Worm (Caenorhabditis elegans): ENCODE results near the gene cyp-25A4.

cyp-25A4 gene

ce11 chrIII:3820134-3820533, 31.7 kb downstream of the cyp-25A4 start (continued):
- TF ChIP-seq ctbp-1 (GFP tag; IDR thresholded peaks at IDR 0.05) (peak; percentile 9; the same call in 1 of the 2 replicates), nhr-42 (GFP tag; IDR thresholded peaks at IDR 0.05) (no peak), nhr-6 (tag; optimal IDR thresholded peaks at IDR 0.05) (peak; percentile 69), Y105C5A.15 (GFP tag; IDR thresholded peaks at IDR 0.05) (no peak), ces-1 (GFP tag; optimal IDR thresholded peaks at IDR 0.05) (no peak), tra-1 (GFP tag; IDR thresholded peaks at IDR 0.05) (no peak), fkh-10 (GFP tag; optimal IDR thresholded peaks at IDR 0.05) (no peak), zag-1 (tag; optimal IDR thresholded peaks at IDR 0.05) (no peak), nhr-25 (tag; optimal IDR thresholded peaks at IDR 0.05; ENCODE audit: borderline replicate concordance, insufficient read depth) (peak; percentile 23), lin-1 (GFP tag; IDR thresholded peaks at IDR 0.05) (no peak), lsy-2 (tag; optimal IDR thresholded peaks at IDR 0.05) (peak in 1 of 2 experiments; percentile 75), Y75B8A.6 (GFP tag; IDR thresholded peaks at IDR 0.05) (no peak), daf-12 (tag; optimal IDR thresholded peaks at IDR 0.05) (no peak), arid-1 (GFP tag; conservative IDR thresholded peaks at IDR 0.05) (0 out of 2 replicates have a peak, but pooled peaks have one; percentile 32), lin-39 (tag; optimal IDR thresholded peaks at IDR 0.05) (no peak), fos-1 (tag; optimal IDR thresholded peaks at IDR 0.05) (no peak), mdt-29 (GFP tag; IDR thresholded peaks at IDR 0.05) (no peak), spr-1 (tag; optimal IDR thresholded peaks at IDR 0.05) (no peak), ZK546.5 (tag; optimal IDR thresholded peaks at IDR 0.05) (no peak), F49E8.2 (tag; optimal IDR thresholded peaks at IDR 0.05; ENCODE audit: borderline replicate concordance) (no peak), nhr-76 (tag; optimal IDR thresholded peaks at IDR 0.05) (no peak), nhr-237 (tag; optimal IDR thresholded peaks at IDR 0.05) (no peak), lin-29 (GFP tag; IDR thresholded peaks at IDR 0.05) (no peak), tag-97 (GFP tag; IDR thresholded peaks at IDR 0.05) (no peak), hif-1 (tag; optimal IDR thresholded peaks at IDR 0.05) (peak in 1 of 2 experiments; percentile 51), hlh-30 (tag; optimal IDR thresholded peaks at IDR 0.05; ENCODE audit: insufficient read depth) (peak; percentile 93), mes-2 (tag; optimal IDR thresholded peaks at IDR 0.05; ENCODE audit: poor library complexity, severe bottlenecking) (peak; percentile 64), lin-13 (GFP tag; optimal IDR thresholded peaks at IDR 0.05) (no peak), unc-39 (tag; optimal IDR thresholded peaks at IDR 0.05) (no peak), F26F4.8 (GFP tag; conservative IDR thresholded peaks at IDR 0.05) (no peak), vab-7 (GFP tag; IDR thresholded peaks at IDR 0.05) (no peak), F37D6.2 (tag; optimal IDR thresholded peaks at IDR 0.05) (no peak), dmd-8 (GFP tag; IDR thresholded peaks at IDR 0.05) (no peak), mep-1 (tag; optimal IDR thresholded peaks at IDR 0.05) (peak; percentile 77), daf-16 (GFP tag; optimal IDR thresholded peaks at IDR 0.05) (no peak), daf-16 (tag; optimal IDR thresholded peaks at IDR 0.05) (peak; percentile 12), F10B5.3 (tag; optimal IDR thresholded peaks at IDR 0.05) (no peak), dve-1 (tag; optimal IDR thresholded peaks at IDR 0.05; ENCODE audit: insufficient read depth) (peak; percentile 78), lin-15B (tag; optimal IDR thresholded peaks at IDR 0.05) (no peak), zfp-3 (GFP tag; conservative IDR thresholded peaks at IDR 0.05) (no peak), nhr-48 (tag; optimal IDR thresholded peaks at IDR 0.05) (peak; percentile 46), daf-8 (GFP tag; IDR thresholded peaks at IDR 0.05) (no peak), lir-3 (tag; optimal IDR thresholded peaks at IDR 0.05) (no peak), nhr-28 (tag; optimal IDR thresholded peaks at IDR 0.05) (peak; percentile 89), ceh-82 (tag; optimal IDR thresholded peaks at IDR 0.05) (no peak), ceh-20 (GFP tag; IDR thresholded peaks at IDR 0.05) (0 out of 2 replicates have a peak, but pooled peaks have one; percentile 10), nhr-41 (GFP tag; IDR thresholded peaks at IDR 0.05) (peak; percentile 50; the same call in 1 of the 2 replicates), mxl-3 (GFP tag; optimal IDR thresholded peaks at IDR 0.05) (peak; percentile 80), T26A8.4 (GFP tag; IDR thresholded peaks at IDR 0.05) (peak; percentile 67), madf-5 (GFP tag; IDR thresholded peaks at IDR 0.05) (no peak), ztf-7 (tag; optimal IDR thresholded peaks at IDR 0.05) (peak; percentile 8), nhr-111 (GFP tag; optimal IDR thresholded peaks at IDR 0.05) (no peak)
